Worm (Caenorhabditis elegans) whole organism, early embryonic: ENCODE measurements around the gene C18A3.7.

Source experiments
- B0310.2 ChIP-seq: sonication (generic microtip); optimal IDR thresholded peaks from 2 replicates; lab custom pipeline; 2016; ENCODE audit warnings: mild to moderate bottlenecking, missing genetic modification characterization, missing compliant biosample characterization
- F13C5.2 ChIP-seq: sonication (generic microtip); optimal IDR thresholded peaks from 2 replicates; lab custom pipeline; 2017; ENCODE audit warnings: mild to moderate bottlenecking, missing genetic modification characterization, inconsistent platforms, missing compliant biosample characterization
- aly-1 ChIP-seq: sonication (generic microtip); optimal IDR thresholded peaks from 2 replicates; lab custom pipeline; 2016; ENCODE audit warnings: missing genetic modification characterization, missing compliant biosample characterization
- ama-1 ChIP-seq: fragments of 150-350 bp; optimal IDR thresholded peaks from 2 replicates; lab custom pipeline; 2014
- ceh-36 ChIP-seq: sonication (generic microtip); optimal IDR thresholded peaks from 2 replicates; lab custom pipeline; 2016; ENCODE audit warnings: missing genetic modification characterization, inconsistent platforms, missing compliant biosample characterization
- flt-1 ChIP-seq: fragments of 200-800 bp; sonication (Bioruptor generic); IDR thresholded peaks from 2 replicates; pipeline ENCODE4 v1.3.6; 2022; ENCODE audit warnings: missing genetic modification characterization, missing compliant biosample characterization
- hmbx-1 ChIP-seq: sonication (generic microtip); optimal IDR thresholded peaks from 2 replicates; lab custom pipeline; 2016; ENCODE audit warnings: mild to moderate bottlenecking, missing genetic modification characterization, missing compliant biosample characterization
- hmg-4 ChIP-seq: fragments of 200-800 bp; sonication (Bioruptor generic); optimal IDR thresholded peaks from 2 replicates; lab custom pipeline; 2018; ENCODE audit warnings: mild to moderate bottlenecking, missing genetic modification characterization, missing compliant biosample characterization
- hnd-1 ChIP-seq: sonication (generic microtip); optimal IDR thresholded peaks from 2 replicates; lab custom pipeline; 2016; ENCODE audit warnings: missing genetic modification characterization, missing compliant biosample characterization
- pes-1 ChIP-seq: fragments of 200-800 bp; sonication (Bioruptor generic); IDR thresholded peaks from 2 replicates; pipeline ENCODE4 v1.3.6; 2022; ENCODE audit warnings: missing genetic modification reagents, missing genetic modification characterization, missing compliant biosample characterization
- scrt-1 ChIP-seq: fragments of 200-800 bp; sonication (Bioruptor generic); IDR thresholded peaks from 2 replicates; pipeline ENCODE4 v1.3.6; 2022; ENCODE audit warnings: missing genetic modification characterization, missing compliant biosample characterization
- sea-1 ChIP-seq: fragments of 200-800 bp; sonication (Bioruptor generic); conservative IDR thresholded peaks from 2 replicates; pipeline ENCODE4 v1.3.6; 2022; ENCODE audit warnings: missing genetic modification characterization, missing compliant biosample characterization
- tbx-37 ChIP-seq: fragments of 200-800 bp; sonication (Bioruptor generic); conservative IDR thresholded peaks from 2 replicates; pipeline ENCODE4 v1.3.6; 2022; ENCODE audit warnings: missing genetic modification reagents, missing genetic modification characterization, missing compliant biosample characterization
- tra-4 ChIP-seq: sonication (generic microtip); optimal IDR thresholded peaks from 2 replicates; lab custom pipeline; 2017; ENCODE audit warnings: missing genetic modification characterization, missing compliant biosample characterization

ce11 chrII:5688959-5689358, 41.3 kb downstream of the C18A3.7 start, which contains the start of gene C25H3.11:
- no peak for TF ChIP-seq tra-4 (tag; lab: Kevin White, UChicago)
- TF ChIP-seq ceh-36 (tag; lab: Kevin White, UChicago) = no peak
- no peak for TF ChIP-seq scrt-1
- TF ChIP-seq hnd-1 (tag; lab: Kevin White, UChicago) = no peak
- no peak for TF ChIP-seq flt-1 (GFP tag; lab: Robert Waterston, UW)
- TF ChIP-seq hmbx-1 (tag; lab: Kevin White, UChicago) = no peak
- TF ChIP-seq ama-1 (lab: Kevin White, UChicago) = no peak
- TF ChIP-seq F13C5.2 (tag; lab: Kevin White, UChicago) = no peak
- TF ChIP-seq pes-1 (GFP tag; lab: Robert Waterston, UW) = no peak
- no peak for TF ChIP-seq B0310.2 (tag; lab: Kevin White, UChicago)
- no peak for TF ChIP-seq aly-1 (tag; lab: Kevin White, UChicago)
- TF ChIP-seq sea-1 = no peak
- TF ChIP-seq hmg-4 (GFP tag; lab: Kevin White, UChicago) = no peak
- TF ChIP-seq tbx-37 (GFP tag; lab: Robert Waterston, UW) = no peak
